Fruit fly (Drosophila melanogaster): Measurements from ENCODE around the gene mrn.

DNA sequence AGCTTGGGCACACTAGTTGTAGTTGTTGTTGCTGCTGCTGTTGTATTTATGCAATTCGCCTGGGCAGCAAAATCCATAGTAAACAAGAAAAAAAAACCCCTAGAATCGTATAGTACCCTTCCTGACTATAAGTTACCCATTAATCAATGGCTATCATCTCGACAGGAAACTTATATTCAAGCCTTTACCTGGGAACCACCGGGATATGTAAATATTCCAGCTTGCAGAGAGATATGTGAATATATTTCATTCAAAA, 16.6 kb downstream of the mrn start:
- TF ChIP-seq psq (optimal IDR thresholded peaks at IDR 0.05) (no peak), EcR (GFP tag; optimal IDR thresholded peaks at IDR 0.05) (no peak), usp (GFP tag; optimal IDR thresholded peaks at IDR 0.05) (no peak), Dll (optimal IDR thresholded peaks at IDR 0.05) (no peak), CG8478 (optimal IDR thresholded peaks at IDR 0.05) (no peak), pan (optimal IDR thresholded peaks at IDR 0.05) (no peak)

All from whole organism.